Fruit fly (Drosophila melanogaster) whole organism, embryonic: ENCODE measurements around the gene CG31122.

Experiments
- Atf6 ChIP-seq: fragments of 200-800 bp; sonication (Bioruptor generic); IDR thresholded peaks from 2 replicates; pipeline ENCODE4 v1.3.6; 2022; ENCODE audit warnings: missing biosample characterization, missing genetic modification characterization
- Awh ChIP-seq: fragments of 200-800 bp; sonication (Bioruptor generic); IDR thresholded peaks from 2 replicates; pipeline ENCODE4, ENCODE4 v1.3.6; 2022; ENCODE audit warnings: missing biosample characterization, missing genetic modification characterization
- CG11456 ChIP-seq: fragments of 200-800 bp; sonication (Bioruptor generic); IDR thresholded peaks from 3 replicates; pipeline ENCODE4 v1.3.6; 2022; ENCODE audit warnings: missing biosample characterization, missing genetic modification characterization
- CG14014 ChIP-seq: fragments of 200-800 bp; sonication (Bioruptor generic); IDR thresholded peaks from 2 replicates; pipeline ENCODE4 v1.3.6; 2022; ENCODE audit warnings: missing biosample characterization, missing genetic modification characterization
- CG15696 ChIP-seq: fragments of 200-800 bp; sonication (Bioruptor generic); optimal IDR thresholded peaks from 2 replicates; lab custom pipeline; 2019; ENCODE audit warnings: missing biosample characterization, mild to moderate bottlenecking, missing genetic modification characterization, moderate library complexity
- CG17328 ChIP-seq: fragments of 200-800 bp; sonication (Bioruptor generic); IDR thresholded peaks from 2 replicates; pipeline ENCODE4 v1.3.6; 2022; ENCODE audit warnings: missing biosample characterization, missing genetic modification characterization
- CG17361 ChIP-seq: fragments of 200-800 bp; sonication (Bioruptor generic); IDR thresholded peaks from 3 replicates; pipeline ENCODE4 v1.3.6; 2022; ENCODE audit warnings: missing biosample characterization, missing genetic modification characterization
- CG33213 ChIP-seq: fragments of 200-800 bp; sonication (Bioruptor generic); optimal IDR thresholded peaks from 3 replicates; lab custom pipeline; 2016; ENCODE audit warnings: missing biosample characterization, missing genetic modification characterization
- CG4282 ChIP-seq: fragments of 200-800 bp; sonication (Bioruptor generic); optimal IDR thresholded peaks from 2 replicates; lab custom pipeline; 2016; ENCODE audit warnings: missing biosample characterization, missing genetic modification characterization
- CG4707 ChIP-seq: fragments of 200-800 bp; sonication (Bioruptor generic); optimal IDR thresholded peaks from 2 replicates; lab custom pipeline; 2018; ENCODE audit warnings: missing biosample characterization, mild to moderate bottlenecking, missing genetic modification characterization, moderate library complexity
- CG4820 ChIP-seq: fragments of 200-800 bp; sonication (Bioruptor generic); optimal IDR thresholded peaks from 3 replicates; lab custom pipeline; 2016; ENCODE audit warnings: missing biosample characterization, missing genetic modification characterization
- CG6654 ChIP-seq: fragments of 200-800 bp; sonication (Bioruptor generic); optimal IDR thresholded peaks from 2 replicates; lab custom pipeline; 2017; ENCODE audit warnings: missing biosample characterization, mild to moderate bottlenecking, missing genetic modification characterization
- CG6683 ChIP-seq: fragments of 200-800 bp; sonication (Bioruptor generic); optimal IDR thresholded peaks from 2 replicates; lab custom pipeline; 2017; ENCODE audit warnings: missing biosample characterization, mild to moderate bottlenecking, missing genetic modification characterization, missing genetic modification reagents
- CG6854 ChIP-seq: fragments of 200-800 bp; sonication (Bioruptor generic); optimal IDR thresholded peaks from 3 replicates; lab custom pipeline; 2017; ENCODE audit warnings: missing biosample characterization, mild to moderate bottlenecking, missing genetic modification characterization
- Camta ChIP-seq: fragments of 200-800 bp; sonication (Bioruptor generic); optimal IDR thresholded peaks from 2 replicates; lab custom pipeline; 2016; ENCODE audit warnings: missing biosample characterization, missing genetic modification characterization
- CrebB ChIP-seq: fragments of 200-800 bp; sonication (Bioruptor generic); optimal IDR thresholded peaks from 3 replicates; lab custom pipeline; 2018; ENCODE audit warnings: missing biosample characterization, mild to moderate bottlenecking, missing genetic modification characterization
- Dbx ChIP-seq: fragments of 200-800 bp; sonication (Bioruptor generic); IDR thresholded peaks from 3 replicates; pipeline ENCODE4 v1.3.6; 2022; ENCODE audit warnings: missing biosample characterization, missing genetic modification characterization
- Dip2 ChIP-seq: fragments of 200-800 bp; sonication (Bioruptor generic); IDR thresholded peaks from 2 replicates; pipeline ENCODE4 v1.3.6; 2022; ENCODE audit warnings: missing biosample characterization, missing genetic modification characterization
- Hand ChIP-seq: fragments of 200-800 bp; sonication (Bioruptor generic); optimal IDR thresholded peaks from 2 replicates; lab custom pipeline; 2017; ENCODE audit warnings: mild to moderate bottlenecking, missing biosample characterization, missing genetic modification reagents, missing genetic modification characterization
- Hr51 ChIP-seq, 2 experiments: fragments of 200-800 bp; sonication (Bioruptor generic); optimal IDR thresholded peaks; 2 replicates in 1 of 2; 3 replicates in 1 of 2; lab custom pipeline; 2016 to 2018; ENCODE audit warnings: missing biosample characterization in 2 of 2, missing genetic modification characterization in 2 of 2, mild to moderate bottlenecking in 1 of 2, moderate library complexity in 1 of 2
- Kr ChIP-seq: fragments of 200-800 bp; sonication (Bioruptor generic); optimal IDR thresholded peaks from 2 replicates; lab custom pipeline; 2017; ENCODE audit warnings: missing biosample characterization, mild to moderate bottlenecking, missing genetic modification characterization
- Myb ChIP-seq: fragments of 200-800 bp; sonication (Bioruptor generic); optimal IDR thresholded peaks from 2 replicates; lab custom pipeline; 2016; ENCODE audit warnings: missing biosample characterization, missing genetic modification characterization
- NC2β ChIP-seq: fragments of 200-800 bp; sonication (Bioruptor generic); optimal IDR thresholded peaks from 2 replicates; lab custom pipeline; 2016; ENCODE audit warnings: missing biosample characterization, missing genetic modification characterization
- NK7.1 ChIP-seq: fragments of 200-800 bp; sonication (Bioruptor generic); optimal IDR thresholded peaks from 3 replicates; lab custom pipeline; 2016; ENCODE audit warnings: missing biosample characterization, missing genetic modification characterization
- Neu2 ChIP-seq: fragments of 200-800 bp; sonication (Bioruptor generic); optimal IDR thresholded peaks from 3 replicates; lab custom pipeline; 2016; ENCODE audit warnings: missing biosample characterization, missing genetic modification characterization, borderline replicate concordance
- Nf-YB ChIP-seq: fragments of 200-800 bp; sonication (Bioruptor generic); optimal IDR thresholded peaks from 3 replicates; lab custom pipeline; 2019; ENCODE audit warnings: missing biosample characterization, mild to moderate bottlenecking, missing genetic modification characterization, moderate library complexity
- NfI ChIP-seq: fragments of 200-800 bp; sonication (Bioruptor generic); optimal IDR thresholded peaks from 3 replicates; lab custom pipeline; 2018; ENCODE audit warnings: missing biosample characterization, mild to moderate bottlenecking, missing genetic modification characterization, moderate library complexity
- Oaz ChIP-seq: fragments of 200-800 bp; sonication (Bioruptor generic); IDR thresholded peaks from 2 replicates; pipeline ENCODE4 v1.3.6; 2022; ENCODE audit warnings: missing biosample characterization, missing genetic modification characterization
- PHDP ChIP-seq: fragments of 200-800 bp; sonication (Bioruptor generic); optimal IDR thresholded peaks from 3 replicates; lab custom pipeline; 2018; ENCODE audit warnings: missing biosample characterization, mild to moderate bottlenecking, missing genetic modification characterization, moderate library complexity
- Poxn ChIP-seq: fragments of 200-800 bp; sonication (Bioruptor generic); IDR thresholded peaks from 2 replicates; pipeline ENCODE4 v1.3.6; 2022; ENCODE audit warnings: missing biosample characterization, missing genetic modification characterization
- TFAM ChIP-seq: fragments of 200-800 bp; sonication (Bioruptor generic); optimal IDR thresholded peaks from 2 replicates; lab custom pipeline; 2017; ENCODE audit warnings: missing biosample characterization, missing genetic modification characterization, inconsistent platforms
- ara ChIP-seq: fragments of 200-800 bp; sonication (Bioruptor generic); IDR thresholded peaks from 2 replicates; pipeline ENCODE4 v1.3.6; 2022; ENCODE audit warnings: missing biosample characterization, missing genetic modification characterization
- ash1 ChIP-seq: fragments of 200-800 bp; sonication (Bioruptor generic); optimal IDR thresholded peaks from 2 replicates; lab custom pipeline; 2018; ENCODE audit warnings: missing biosample characterization, mild to moderate bottlenecking, missing genetic modification characterization
- bsh ChIP-seq, 2 experiments: fragments of 200-800 bp; sonication (Bioruptor generic); optimal IDR thresholded peaks; 2 replicates each; lab custom pipeline; 2017 to 2018; ENCODE audit warnings: mild to moderate bottlenecking in 2 of 2, missing biosample characterization in 2 of 2, missing genetic modification characterization in 2 of 2, moderate library complexity in 1 of 2
- dan ChIP-seq: fragments of 200-800 bp; sonication (Bioruptor generic); IDR thresholded peaks from 2 replicates; pipeline ENCODE4 v1.3.6; 2022; ENCODE audit warnings: missing biosample characterization, missing genetic modification characterization
- ems ChIP-seq: fragments of 200-800 bp; sonication (Bioruptor generic); optimal IDR thresholded peaks from 3 replicates; lab custom pipeline; 2016; ENCODE audit warnings: missing biosample characterization, missing genetic modification characterization
- h ChIP-seq: fragments of >200 bp; optimal IDR thresholded peaks from 2 replicates; lab custom pipeline; 2017
- jing ChIP-seq: fragments of 200-800 bp; sonication (Bioruptor generic); optimal IDR thresholded peaks from 2 replicates; lab custom pipeline; 2018; ENCODE audit warnings: missing biosample characterization, mild to moderate bottlenecking, missing genetic modification characterization
- kay ChIP-seq: fragments of 200-800 bp; sonication (Bioruptor generic); optimal IDR thresholded peaks from 2 replicates; lab custom pipeline; 2016; ENCODE audit warnings: missing biosample characterization, missing genetic modification characterization
- lab ChIP-seq: fragments of 200-800 bp; sonication (Bioruptor generic); optimal IDR thresholded peaks from 3 replicates; lab custom pipeline; 2017; ENCODE audit warnings: missing biosample characterization, missing genetic modification characterization, mild to moderate bottlenecking, moderate library complexity, missing genetic modification reagents
- lov ChIP-seq, 2 experiments: fragments of 200-800 bp in 1 of 2; fragments of >200 bp in 1 of 2; sonication (Bioruptor generic) in 1 of 2; IDR thresholded peaks in 1 of 2; optimal IDR thresholded peaks in 1 of 2; 2 replicates in 1 of 2; 3 replicates in 1 of 2; pipeline versions ENCODE4 v1.3.6 to Lab custom; 2017 to 2022; ENCODE audit warnings: missing biosample characterization in 1 of 2, missing genetic modification characterization in 1 of 2
- mirr ChIP-seq: fragments of 200-800 bp; sonication (Bioruptor generic); optimal IDR thresholded peaks from 3 replicates; lab custom pipeline; 2018; ENCODE audit warnings: missing biosample characterization, mild to moderate bottlenecking, missing genetic modification characterization
- mld ChIP-seq: fragments of 200-800 bp; sonication (Bioruptor generic); IDR thresholded peaks from 3 replicates; pipeline ENCODE4 v1.3.6; 2022; ENCODE audit warnings: missing biosample characterization, missing genetic modification characterization; ENCODE audit not compliant: partially characterized antibody
- odd ChIP-seq: fragments of 200-800 bp; sonication (Bioruptor generic); optimal IDR thresholded peaks from 2 replicates; lab custom pipeline; 2017; ENCODE audit warnings: missing biosample characterization, mild to moderate bottlenecking, missing genetic modification characterization
- pum ChIP-seq: fragments of 200-800 bp; sonication (Bioruptor generic); optimal IDR thresholded peaks from 2 replicates; lab custom pipeline; 2016; ENCODE audit warnings: missing biosample characterization, missing genetic modification characterization
- run ChIP-seq: fragments of 200-800 bp; sonication (Bioruptor generic); optimal IDR thresholded peaks from 3 replicates; lab custom pipeline; 2018; ENCODE audit warnings: missing biosample characterization, mild to moderate bottlenecking, missing genetic modification characterization
- scrt ChIP-seq: fragments of 200-800 bp; sonication (Bioruptor generic); optimal IDR thresholded peaks from 2 replicates; lab custom pipeline; 2018; ENCODE audit warnings: missing biosample characterization, mild to moderate bottlenecking, missing genetic modification characterization, moderate library complexity
- tap ChIP-seq: fragments of 200-800 bp; optimal IDR thresholded peaks from 3 replicates; lab custom pipeline; 2019; ENCODE audit warnings: missing biosample characterization, mild to moderate bottlenecking, missing genetic modification characterization, moderate library complexity
- tll ChIP-seq, 2 experiments: fragments of 200-800 bp in 1 of 2; fragments of >200 bp in 1 of 2; sonication (Bioruptor generic) in 1 of 2; optimal IDR thresholded peaks; 2 replicates each; lab custom pipeline; 2017 to 2019; ENCODE audit warnings: missing biosample characterization in 2 of 2, missing genetic modification characterization in 2 of 2, mild to moderate bottlenecking in 1 of 2, moderate library complexity in 1 of 2
- trh ChIP-seq: fragments of 200-800 bp; sonication (Bioruptor generic); optimal IDR thresholded peaks from 2 replicates; lab custom pipeline; 2016; ENCODE audit warnings: missing biosample characterization, missing genetic modification characterization

CG31122 gene

dm6 chr3R:18393436-18393835 lies 19.2 kb downstream of the CG31122 start (continued):
- TF ChIP-seq Dip2 (GFP tag; lab: Robert Waterston, UW) (no peak), Hr51 (GFP tag; optimal IDR thresholded peaks at IDR 0.05; lab: Kevin White, UChicago) (no peak), kay (GFP tag; lab: Kevin White, UChicago) (no peak), scrt (GFP tag; lab: Kevin White, UChicago) (no peak), Kr (GFP tag; lab: Kevin White, UChicago) (no peak), h (lab: Kevin White, UChicago) (no peak), Nf-YB (GFP tag; lab: Kevin White, UChicago) (peak; percentile 12), CG33213 (no peak), Hand (GFP tag; lab: Kevin White, UChicago) (no peak), Camta (GFP tag; lab: Kevin White, UChicago) (no peak), TFAM (GFP tag; lab: Kevin White, UChicago) (no peak), CG6683 (GFP tag; lab: Kevin White, UChicago) (peak; percentile 22), mld (GFP tag; lab: Robert Waterston, UW) (no peak), CG11456 (GFP tag; lab: Robert Waterston, UW) (no peak), CG4820 (GFP tag; lab: Kevin White, UChicago) (no peak), pum (GFP tag; lab: Kevin White, UChicago) (no peak), run (tag; lab: Kevin White, UChicago) (peak; percentile 30), CG17328 (GFP tag; lab: Robert Waterston, UW) (peak; percentile 31; the same call in 1 of the 2 replicates), CG15696 (tag; lab: Kevin White, UChicago) (no peak)
- TF ChIP-seq, all 482 proteins: peak for 118

dm6 chr3R:18389790-18390189 lies 22.9 kb downstream of the CG31122 start, which contains the start of gene Vha100-4:
Gene Vha100-4 (minus strand): TSS chr3R:18389805.
- TF ChIP-seq ems (GFP tag; lab: Kevin White, UChicago) (no peak), dan (no peak), CG6654 (GFP tag; lab: Kevin White, UChicago) (no peak), jing (GFP tag; lab: Kevin White, UChicago) (no peak), lab (peak; percentile 93), CG4707 (no peak), tll (GFP tag; optimal IDR thresholded peaks at IDR 0.05; lab: Kevin White, UChicago) (no peak), CG4282 (GFP tag; lab: Kevin White, UChicago) (no peak), PHDP (tag; lab: Kevin White, UChicago) (no peak), bsh (GFP tag; optimal IDR thresholded peaks at IDR 0.05; lab: Kevin White, UChicago) (no peak), odd (no peak), NK7.1 (GFP tag; lab: Kevin White, UChicago) (no peak), lov (optimal IDR thresholded peaks at IDR 0.05; lab: Kevin White, UChicago) (no peak), lov (GFP tag; IDR thresholded peaks at IDR 0.05; lab: Robert Waterston, UW) (no peak), trh (GFP tag; lab: Kevin White, UChicago) (no peak), Poxn (GFP tag; lab: Robert Waterston, UW) (no peak), Myb (GFP tag; lab: Kevin White, UChicago) (no peak), Oaz (GFP tag; lab: Robert Waterston, UW) (no peak), CG14014 (GFP tag; lab: Robert Waterston, UW) (no peak; the same call in 1 of the 2 replicates), Atf6 (0 out of 2 replicates have a peak, but pooled peaks have one; percentile 33), CrebB (tag; lab: Kevin White, UChicago) (peak; percentile 15), CG6854 (GFP tag; lab: Kevin White, UChicago) (no peak), Neu2 (no peak), Awh (0 out of 2 replicates have a peak, but pooled peaks have one; percentile 38), tap (tag; lab: Kevin White, UChicago) (no peak), ara (GFP tag; lab: Robert Waterston, UW) (no peak), NC2β (GFP tag; lab: Kevin White, UChicago) (no peak), CG17361 (GFP tag; lab: Robert Waterston, UW) (no peak), NfI (GFP tag; lab: Kevin White, UChicago) (no peak), Dbx (GFP tag; lab: Robert Waterston, UW) (no peak), ash1 (no peak), mirr (GFP tag; lab: Kevin White, UChicago) (peak; percentile 10)
